Fruit fly (Drosophila melanogaster) whole organism, embryonic: ENCODE measurements around the gene CG14079.

Source experiments
- ATbp ChIP-seq: fragments of 200-800 bp; sonication (Bioruptor generic); optimal IDR thresholded peaks from 2 replicates; lab custom pipeline; 2017; ENCODE audit warnings: missing biosample characterization, mild to moderate bottlenecking, missing genetic modification characterization, missing genetic modification reagents
- C15 ChIP-seq: fragments of 200-800 bp; sonication (Bioruptor generic); IDR thresholded peaks from 3 replicates; pipeline ENCODE4 v1.3.6; 2022; ENCODE audit warnings: missing biosample characterization, missing genetic modification characterization
- CG10462 ChIP-seq: fragments of 200-800 bp; sonication (Bioruptor generic); optimal IDR thresholded peaks from 2 replicates; lab custom pipeline; 2016; ENCODE audit warnings: missing biosample characterization, missing genetic modification characterization
- CG11696 ChIP-seq: fragments of 200-800 bp; sonication (Bioruptor generic); IDR thresholded peaks from 2 replicates; pipeline ENCODE4 v1.3.6; 2022; ENCODE audit warnings: missing biosample characterization, missing genetic modification characterization
- CG11723 ChIP-seq: fragments of 200-800 bp; sonication (Bioruptor generic); optimal IDR thresholded peaks from 2 replicates; lab custom pipeline; 2017; ENCODE audit warnings: missing biosample characterization, mild to moderate bottlenecking, missing genetic modification characterization
- CG13775 ChIP-seq: fragments of 200-800 bp; sonication (Bioruptor generic); optimal IDR thresholded peaks from 3 replicates; lab custom pipeline; 2017; ENCODE audit warnings: missing biosample characterization, mild to moderate bottlenecking, missing genetic modification characterization
- CG15011 ChIP-seq: fragments of 200-800 bp; sonication (Bioruptor generic); optimal IDR thresholded peaks from 3 replicates; lab custom pipeline; 2018; ENCODE audit warnings: missing biosample characterization, mild to moderate bottlenecking, missing genetic modification characterization
- CG15514 ChIP-seq: fragments of 200-800 bp; sonication (Bioruptor generic); optimal IDR thresholded peaks from 3 replicates; lab custom pipeline; 2017; ENCODE audit warnings: missing biosample characterization, missing genetic modification characterization, mild to moderate bottlenecking, moderate library complexity, missing genetic modification reagents
- CG1603 ChIP-seq: fragments of 200-800 bp; sonication (Bioruptor generic); optimal IDR thresholded peaks from 2 replicates; lab custom pipeline; 2019; ENCODE audit warnings: missing biosample characterization, mild to moderate bottlenecking, missing genetic modification characterization, moderate library complexity
- CG17568 ChIP-seq: fragments of 200-800 bp; sonication (Bioruptor generic); optimal IDR thresholded peaks from 2 replicates; lab custom pipeline; 2018; ENCODE audit warnings: missing biosample characterization, mild to moderate bottlenecking, missing genetic modification characterization, moderate library complexity
- CG17829 ChIP-seq: fragments of 200-800 bp; optimal IDR thresholded peaks from 2 replicates; lab custom pipeline; 2019; ENCODE audit warnings: missing biosample characterization, mild to moderate bottlenecking, missing genetic modification characterization, moderate library complexity
- CG30431 ChIP-seq: fragments of 200-800 bp; sonication (Bioruptor generic); optimal IDR thresholded peaks from 2 replicates; lab custom pipeline; 2017; ENCODE audit warnings: missing biosample characterization, missing genetic modification characterization
- CG3065 ChIP-seq: fragments of 200-800 bp; sonication (Bioruptor generic); optimal IDR thresholded peaks from 2 replicates; lab custom pipeline; 2016; ENCODE audit warnings: missing biosample characterization, missing genetic modification characterization
- CG32772 ChIP-seq: fragments of 200-800 bp; sonication (Bioruptor generic); IDR thresholded peaks from 2 replicates; pipeline ENCODE4 v1.3.6; 2022; ENCODE audit warnings: missing biosample characterization, missing genetic modification characterization
- CG34376 ChIP-seq: fragments of 200-800 bp; sonication (Bioruptor generic); optimal IDR thresholded peaks from 2 replicates; lab custom pipeline; 2018; ENCODE audit warnings: missing biosample characterization, mild to moderate bottlenecking, missing genetic modification characterization
- CG5245 ChIP-seq: fragments of 200-800 bp; sonication (Bioruptor generic); optimal IDR thresholded peaks from 3 replicates; lab custom pipeline; 2016; ENCODE audit warnings: missing biosample characterization, missing genetic modification characterization
- CG7271 ChIP-seq: fragments of 200-800 bp; sonication (Bioruptor generic); optimal IDR thresholded peaks from 2 replicates; lab custom pipeline; 2018; ENCODE audit warnings: missing biosample characterization, mild to moderate bottlenecking, missing genetic modification characterization, moderate library complexity
- CG7786 ChIP-seq: fragments of 200-800 bp; sonication (Bioruptor generic); optimal IDR thresholded peaks from 2 replicates; lab custom pipeline; 2016; ENCODE audit warnings: missing biosample characterization, missing genetic modification characterization
- CG9215 ChIP-seq: fragments of 200-800 bp; sonication (Bioruptor generic); IDR thresholded peaks from 2 replicates; pipeline ENCODE4 v1.3.6; 2022; ENCODE audit warnings: missing biosample characterization, missing genetic modification characterization
- CG9876 ChIP-seq: fragments of 200-800 bp; sonication (Bioruptor generic); optimal IDR thresholded peaks from 2 replicates; lab custom pipeline; 2016; ENCODE audit warnings: missing biosample characterization, missing genetic modification characterization
- CG9932 ChIP-seq: fragments of 200-800 bp; sonication (Bioruptor generic); IDR thresholded peaks from 2 replicates; pipeline ENCODE4 v1.3.6; 2022; ENCODE audit warnings: missing biosample characterization, missing genetic modification characterization
- CTCF ChIP-seq: fragments of 200-800 bp; sonication (Bioruptor generic); optimal IDR thresholded peaks from 2 replicates; lab custom pipeline; 2017; ENCODE audit warnings: missing biosample characterization, mild to moderate bottlenecking, missing genetic modification characterization, moderate library complexity
- CoRest ChIP-seq: fragments of 200-800 bp; sonication (Bioruptor generic); optimal IDR thresholded peaks from 3 replicates; lab custom pipeline; 2018; ENCODE audit warnings: missing biosample characterization, mild to moderate bottlenecking, missing genetic modification characterization, moderate library complexity
- Dek ChIP-seq: fragments of 200-800 bp; sonication (Bioruptor generic); optimal IDR thresholded peaks from 3 replicates; lab custom pipeline; 2019; ENCODE audit warnings: missing biosample characterization, mild to moderate bottlenecking, missing genetic modification characterization, moderate library complexity
- Doc2 ChIP-seq: fragments of 200-800 bp; sonication (Bioruptor generic); IDR thresholded peaks from 2 replicates; pipeline ENCODE4 v1.3.6; 2022; ENCODE audit warnings: missing biosample characterization, missing genetic modification characterization
- E2f2 ChIP-seq: fragments of 200-800 bp; sonication (Bioruptor generic); IDR thresholded peaks from 2 replicates; pipeline ENCODE4 v1.3.6; 2022; ENCODE audit warnings: missing biosample characterization, missing genetic modification characterization
- Hr78 ChIP-seq, 2 experiments: fragments of 200-800 bp in 1 of 2; fragments of >200 bp in 1 of 2; sonication (Bioruptor generic) in 1 of 2; optimal IDR thresholded peaks; 2 replicates each; lab custom pipeline; 2017 to 2019; ENCODE audit warnings: missing biosample characterization in 2 of 2, missing genetic modification characterization in 2 of 2, mild to moderate bottlenecking in 1 of 2, moderate library complexity in 1 of 2
- Myb ChIP-seq: fragments of 200-800 bp; sonication (Bioruptor generic); optimal IDR thresholded peaks from 2 replicates; lab custom pipeline; 2016; ENCODE audit warnings: missing biosample characterization, missing genetic modification characterization
- Optix ChIP-seq: fragments of 200-800 bp; sonication (Bioruptor generic); IDR thresholded peaks from 3 replicates; pipeline ENCODE4 v1.3.6; 2022; ENCODE audit warnings: missing biosample characterization, missing genetic modification characterization
- Rx ChIP-seq: fragments of 200-800 bp; sonication (Bioruptor generic); IDR thresholded peaks from 2 replicates; pipeline ENCODE4 v1.3.6; 2022; ENCODE audit warnings: missing biosample characterization, missing genetic modification characterization
- Xbp1 ChIP-seq: fragments of 200-800 bp; sonication (Bioruptor generic); optimal IDR thresholded peaks from 3 replicates; lab custom pipeline; 2016; ENCODE audit warnings: missing biosample characterization, mild to moderate bottlenecking, missing genetic modification characterization
- ato ChIP-seq: fragments of 200-800 bp; sonication (Bioruptor generic); IDR thresholded peaks from 2 replicates; pipeline ENCODE4 v1.3.6; 2022; ENCODE audit warnings: missing biosample characterization, missing genetic modification characterization; ENCODE audit not compliant: partially characterized antibody
- bab2 ChIP-seq: fragments of 200-800 bp; sonication (Bioruptor generic); optimal IDR thresholded peaks from 2 replicates; lab custom pipeline; 2016; ENCODE audit warnings: missing biosample characterization, missing genetic modification characterization
- corto ChIP-seq: fragments of 200-800 bp; sonication (Bioruptor generic); optimal IDR thresholded peaks from 2 replicates; lab custom pipeline; 2016; ENCODE audit warnings: missing biosample characterization, mild to moderate bottlenecking, missing genetic modification characterization, moderate library complexity
- disco-r ChIP-seq: fragments of 200-800 bp; sonication (Bioruptor generic); optimal IDR thresholded peaks from 2 replicates; lab custom pipeline; 2016; ENCODE audit warnings: missing biosample characterization, missing genetic modification characterization
- dm ChIP-seq: fragments of 200-800 bp; sonication (Bioruptor generic); optimal IDR thresholded peaks from 3 replicates; lab custom pipeline; 2016; ENCODE audit warnings: missing biosample characterization, missing genetic modification characterization
- fru ChIP-seq: fragments of >200 bp; optimal IDR thresholded peaks from 2 replicates; lab custom pipeline; 2017
- ham ChIP-seq: fragments of 200-800 bp; sonication (Bioruptor generic); IDR thresholded peaks from 2 replicates; pipeline ENCODE4 v1.3.6; 2022; ENCODE audit warnings: missing biosample characterization, missing genetic modification characterization
- luna ChIP-seq: fragments of 200-800 bp; sonication (Bioruptor generic); optimal IDR thresholded peaks from 2 replicates; lab custom pipeline; 2016; ENCODE audit warnings: missing biosample characterization, missing genetic modification characterization
- nmo ChIP-seq: fragments of 200-800 bp; sonication (Bioruptor generic); optimal IDR thresholded peaks from 2 replicates; lab custom pipeline; 2018; ENCODE audit warnings: missing biosample characterization, mild to moderate bottlenecking, missing genetic modification characterization, moderate library complexity
- nom ChIP-seq: fragments of 200-800 bp; sonication (Bioruptor generic); optimal IDR thresholded peaks from 2 replicates; lab custom pipeline; 2017; ENCODE audit warnings: missing biosample characterization, missing genetic modification characterization, mild to moderate bottlenecking, moderate library complexity, missing genetic modification reagents
- onecut ChIP-seq: fragments of 200-800 bp; sonication (Bioruptor generic); IDR thresholded peaks from 2 replicates; pipeline ENCODE4 v1.3.6; 2022; ENCODE audit warnings: missing biosample characterization, missing genetic modification characterization
- phol ChIP-seq: fragments of 200-800 bp; sonication (Bioruptor generic); optimal IDR thresholded peaks from 3 replicates; lab custom pipeline; 2018; ENCODE audit warnings: missing biosample characterization, mild to moderate bottlenecking, missing genetic modification characterization, moderate library complexity
- ranshi ChIP-seq: fragments of 200-800 bp; sonication (Bioruptor generic); IDR thresholded peaks from 2 replicates; pipeline ENCODE4 v1.3.6; 2022; ENCODE audit warnings: missing biosample characterization, missing genetic modification characterization
- ro ChIP-seq: fragments of 200-800 bp; sonication (Bioruptor generic); IDR thresholded peaks from 2 replicates; pipeline ENCODE4 v1.3.6; 2022; ENCODE audit warnings: missing biosample characterization, missing genetic modification characterization
- row ChIP-seq: fragments of 200-800 bp; sonication (Bioruptor generic); IDR thresholded peaks from 3 replicates; pipeline ENCODE4 v1.3.6; 2022; ENCODE audit warnings: missing biosample characterization, missing genetic modification characterization
- stc ChIP-seq: fragments of 200-800 bp; sonication (Bioruptor generic); IDR thresholded peaks from 2 replicates; pipeline ENCODE4 v1.3.6; 2022; ENCODE audit warnings: missing biosample characterization, missing genetic modification characterization
- stwl ChIP-seq: fragments of 200-800 bp; sonication (Bioruptor generic); optimal IDR thresholded peaks from 3 replicates; lab custom pipeline; 2018; ENCODE audit warnings: missing biosample characterization, mild to moderate bottlenecking, missing genetic modification characterization, moderate library complexity
- tin ChIP-seq: fragments of 200-800 bp; sonication (Bioruptor generic); optimal IDR thresholded peaks from 3 replicates; lab custom pipeline; 2016; ENCODE audit warnings: missing biosample characterization, missing genetic modification characterization
- tna ChIP-seq: fragments of 200-800 bp; sonication (Bioruptor generic); IDR thresholded peaks from 2 replicates; pipeline ENCODE4 v1.3.6; 2022; ENCODE audit warnings: missing biosample characterization, missing genetic modification characterization; ENCODE audit not compliant: partially characterized antibody

Gene CG14079

dm6 chr3L:19086364-19087200 is 11.2 kb upstream of the CG14079 start, which contains the start of gene Mkp3 (continued):
- peak; percentile 44 for TF ChIP-seq CG5245 (GFP tag; lab: Kevin White, UChicago)
- peak; percentile 91 for TF ChIP-seq CG17829 (tag; lab: Kevin White, UChicago)
- no peak for TF ChIP-seq bab2
- peak; percentile 86 for TF ChIP-seq phol (tag; lab: Kevin White, UChicago)
- peak; percentile 79; the same call in 2 of the 3 replicates for TF ChIP-seq C15
- peak; percentile 89 for TF ChIP-seq nmo (GFP tag; lab: Kevin White, UChicago)
- TF ChIP-seq CoRest (tag; lab: Kevin White, UChicago), result peak; percentile 93
- TF ChIP-seq onecut (GFP tag; lab: Robert Waterston, UW), result peak; percentile 77
- TF ChIP-seq CG34376 (GFP tag; lab: Kevin White, UChicago), result peak; percentile 89
- peak; percentile 58 for TF ChIP-seq CG10462
- peak; percentile 77 for TF ChIP-seq CG11723 (GFP tag; lab: Kevin White, UChicago)
- peak; percentile 41 for TF ChIP-seq ham (GFP tag; lab: Robert Waterston, UW)
- no peak for TF ChIP-seq ato (GFP tag; lab: Robert Waterston, UW)
- peak in 1 of 2 experiments; percentile 69 for TF ChIP-seq Hr78 (GFP tag; optimal IDR thresholded peaks at IDR 0.05; lab: Kevin White, UChicago)
- TF ChIP-seq luna (GFP tag; lab: Kevin White, UChicago), result no peak
- peak; percentile 48 for TF ChIP-seq tin (GFP tag; lab: Kevin White, UChicago)
- TF ChIP-seq tna (GFP tag; lab: Robert Waterston, UW), result no peak; the same call in 1 of the 2 replicates
- no peak for TF ChIP-seq CG1603 (tag; lab: Kevin White, UChicago)
- TF ChIP-seq Optix, result peak; percentile 73; the same call in 1 of the 3 replicates
- TF ChIP-seq CG15514 (GFP tag; lab: Kevin White, UChicago), result peak; percentile 84
- TF ChIP-seq CG13775 (GFP tag; lab: Kevin White, UChicago), result peak; percentile 90
- no peak for TF ChIP-seq fru
- TF ChIP-seq CG9876 (GFP tag; lab: Kevin White, UChicago), result no peak
- peak; percentile 66 for TF ChIP-seq Rx
- peak; percentile 85 for TF ChIP-seq CG17568
- peak; percentile 84 for TF ChIP-seq nom
- peak; percentile 91 for TF ChIP-seq CG32772 (GFP tag; lab: Robert Waterston, UW)
- peak; percentile 42 for TF ChIP-seq CTCF (GFP tag; lab: Kevin White, UChicago)
- TF ChIP-seq CG30431 (GFP tag; lab: Kevin White, UChicago), result peak; percentile 44
- TF ChIP-seq E2f2, result peak; percentile 74
- peak; percentile 71 for TF ChIP-seq Xbp1
- TF ChIP-seq stwl (tag; lab: Kevin White, UChicago), result no peak
- no peak for TF ChIP-seq CG7271 (tag; lab: Kevin White, UChicago)
- peak; percentile 83 for TF ChIP-seq CG9215 (GFP tag; lab: Robert Waterston, UW)
- TF ChIP-seq dm (GFP tag; lab: Kevin White, UChicago), result no peak
- TF ChIP-seq Myb (GFP tag; lab: Kevin White, UChicago), result peak; percentile 22
- TF ChIP-seq CG3065 (GFP tag; lab: Kevin White, UChicago), result peak; percentile 17
- peak; percentile 59 for TF ChIP-seq corto
- TF ChIP-seq CG15011 (GFP tag; lab: Kevin White, UChicago), result peak; percentile 89
- no peak; the same call in 1 of the 2 replicates for TF ChIP-seq CG11696 (GFP tag; lab: Robert Waterston, UW)
- TF ChIP-seq ranshi (GFP tag; lab: Robert Waterston, UW), result peak; percentile 90
- no peak for TF ChIP-seq CG7786 (GFP tag; lab: Kevin White, UChicago)
- TF ChIP-seq ro (GFP tag; lab: Robert Waterston, UW), result peak; percentile 33; the same call in 1 of the 2 replicates
- TF ChIP-seq ATbp (GFP tag; lab: Kevin White, UChicago), result peak; percentile 90
- TF ChIP-seq stc, result peak; percentile 93
- no peak for TF ChIP-seq Doc2 (GFP tag; lab: Robert Waterston, UW)
- TF ChIP-seq CG9932 (GFP tag; lab: Robert Waterston, UW), result peak; percentile 89
- TF ChIP-seq row (GFP tag; lab: Robert Waterston, UW), result peak; percentile 97
- TF ChIP-seq Dek, result peak; percentile 93
- TF ChIP-seq disco-r (GFP tag; lab: Kevin White, UChicago), result no peak
